Worm (Caenorhabditis elegans) whole organism, mixed stage, embryonic: ENCODE results near the gene alh-6.

Experiments used
- ces-1 ChIP-seq: fragments of 150-350 bp; optimal IDR thresholded peaks from 2 replicates; lab custom pipeline; 2014; ENCODE audit warnings: missing biosample characterization, missing genetic modification reagents, missing genetic modification characterization
- cnd-1 ChIP-seq: fragments of 200-800 bp; sonication (Bioruptor generic); optimal IDR thresholded peaks from 2 replicates; lab custom pipeline; 2018; ENCODE audit warnings: mild to moderate bottlenecking, missing genetic modification characterization, missing compliant biosample characterization
- elt-1 ChIP-seq: sonication (generic microtip); optimal IDR thresholded peaks from 2 replicates; lab custom pipeline; 2017; ENCODE audit warnings: missing genetic modification characterization, mild to moderate bottlenecking, missing compliant biosample characterization, antibody characterized with exemption, moderate library complexity, borderline replicate concordance; ENCODE audit not compliant: insufficient read depth
- elt-3 ChIP-seq: fragments of 150-350 bp; optimal IDR thresholded peaks from 2 replicates; lab custom pipeline; 2014; ENCODE audit warnings: missing biosample characterization, missing genetic modification characterization
- lsy-2 ChIP-seq: fragments of 150-350 bp; optimal IDR thresholded peaks from 2 replicates; lab custom pipeline; 2014; ENCODE audit warnings: missing biosample characterization, missing genetic modification characterization
- nhr-12 ChIP-seq: fragments of 150-350 bp; optimal IDR thresholded peaks from 2 replicates; lab custom pipeline; 2014; ENCODE audit warnings: missing biosample characterization, missing genetic modification characterization
- nhr-2 ChIP-seq: fragments of 150-350 bp; optimal IDR thresholded peaks from 2 replicates; lab custom pipeline; 2014; ENCODE audit warnings: missing biosample characterization, missing genetic modification characterization
- nhr-237 ChIP-seq: fragments of 150-350 bp; optimal IDR thresholded peaks from 2 replicates; lab custom pipeline; 2014; ENCODE audit warnings: missing biosample characterization, missing genetic modification characterization
- snpc-4 ChIP-seq: fragments of 150-350 bp; optimal IDR thresholded peaks from 2 replicates; lab custom pipeline; 2014; ENCODE audit warnings: missing biosample characterization, missing genetic modification characterization
- sptf-1 ChIP-seq: sonication (generic microtip); optimal IDR thresholded peaks from 2 replicates; lab custom pipeline; 2017; ENCODE audit warnings: mild to moderate bottlenecking, missing genetic modification characterization, moderate library complexity, missing compliant biosample characterization
- unc-120 ChIP-seq: sonication (generic microtip); optimal IDR thresholded peaks from 2 replicates; lab custom pipeline; 2017; ENCODE audit warnings: missing genetic modification characterization, missing compliant biosample characterization; ENCODE audit not compliant: poor library complexity, severe bottlenecking
- unc-39 ChIP-seq: fragments of 150-350 bp; optimal IDR thresholded peaks from 2 replicates; lab custom pipeline; 2014; ENCODE audit warnings: missing biosample characterization, missing genetic modification characterization
- unc-62 ChIP-seq: fragments of 150-350 bp; optimal IDR thresholded peaks from 2 replicates; lab custom pipeline; 2014; ENCODE audit warnings: missing biosample characterization, missing genetic modification reagents, missing genetic modification characterization

ce11 chrII:1320412-1320811 lies 10.5 kb upstream of the alh-6 start:
- no peak for TF ChIP-seq elt-3
- TF ChIP-seq unc-39 (tag; lab: Kevin White, UChicago): no peak
- peak; percentile 54 for TF ChIP-seq unc-62 (GFP tag; lab: Kevin White, UChicago)
- peak; percentile 45 for TF ChIP-seq ces-1 (GFP tag; lab: Kevin White, UChicago)
- TF ChIP-seq nhr-2: peak; percentile 5
- TF ChIP-seq nhr-12 (tag; lab: Kevin White, UChicago): peak; percentile 16
- no peak for TF ChIP-seq snpc-4 (tag; lab: Kevin White, UChicago)
- TF ChIP-seq cnd-1 (tag; lab: Kevin White, UChicago): peak; percentile 72
- TF ChIP-seq sptf-1 (tag; lab: Kevin White, UChicago): peak; percentile 91
- peak; percentile 90 for TF ChIP-seq lsy-2 (tag; lab: Kevin White, UChicago)
- TF ChIP-seq nhr-237 (tag; lab: Kevin White, UChicago): peak; percentile 96
- peak; percentile 74 for TF ChIP-seq unc-120
- TF ChIP-seq elt-1 (tag; lab: Kevin White, UChicago): peak; percentile 7
